Worm (Caenorhabditis elegans) whole organism, L4/young adult: Measurements from ENCODE around the gene cdr-2.

Source experiments
- W03F9.2 ChIP-seq: fragments of 150-350 bp; optimal IDR thresholded peaks from 2 replicates; lab custom pipeline; 2014; ENCODE audit warnings: missing biosample characterization, missing genetic modification characterization
- dao-5 ChIP-seq: sonication (generic microtip); optimal IDR thresholded peaks from 2 replicates; lab custom pipeline; 2016; ENCODE audit warnings: missing genotype, missing genetic modification characterization, moderate library complexity, missing compliant biosample characterization

ce11 chrV:12365104-12365503, 50.4 kb downstream of the cdr-2 start, which contains the start of gene fipr-2:
- TF ChIP-seq dao-5 (tag; lab: Kevin White, UChicago): no peak
- no peak for TF ChIP-seq W03F9.2 (tag; lab: Kevin White, UChicago)
